Worm (Caenorhabditis elegans): ENCODE measurements around the gene nca-2.

ce11 chrIII:4951210-4951609 lies 14.2 kb upstream of the nca-2 start:
- no peak for TF ChIP-seq aly-2 (tag; optimal IDR thresholded peaks at IDR 0.05)
- TF ChIP-seq mab-5 (tag; optimal IDR thresholded peaks at IDR 0.05) = no peak
- no peak for TF ChIP-seq nhr-12 (tag; optimal IDR thresholded peaks at IDR 0.05)
- TF ChIP-seq nhr-25 (tag; optimal IDR thresholded peaks at IDR 0.05) = no peak
- no peak for TF ChIP-seq skn-1 (tag; optimal IDR thresholded peaks at IDR 0.05)
- TF ChIP-seq ama-1 (optimal IDR thresholded peaks at IDR 0.05) = no peak
- TF ChIP-seq elt-3 (tag; optimal IDR thresholded peaks at IDR 0.05) = no peak
- TF ChIP-seq ceh-16 (tag; optimal IDR thresholded peaks at IDR 0.05) = no peak
- no peak for TF ChIP-seq nhr-23 (tag; optimal IDR thresholded peaks at IDR 0.05)
- TF ChIP-seq lin-13 (GFP tag; optimal IDR thresholded peaks at IDR 0.05) = no peak

Data from whole organism, L2 larva.